Fruit fly (Drosophila melanogaster) whole organism, embryonic: ENCODE measurements around the gene 5-HT2B.
A peak's percentile ranks its signal among the peaks of the same experiment; 100 is the strongest.

ENCODE experiments used
- Adf1 ChIP-seq: fragments of 200-800 bp; sonication (Bioruptor generic); IDR thresholded peaks from 2 replicates; pipeline ENCODE4 v1.3.6; 2022; ENCODE audit warnings: missing biosample characterization, missing genetic modification characterization
- Aef1 ChIP-seq: fragments of 200-800 bp; sonication (Bioruptor generic); IDR thresholded peaks from 3 replicates; pipeline ENCODE4 v1.3.6; 2022; ENCODE audit warnings: missing biosample characterization, missing genetic modification characterization
- Blimp-1 ChIP-seq: fragments of 200-800 bp; sonication (Bioruptor generic); optimal IDR thresholded peaks from 3 replicates; lab custom pipeline; 2018; ENCODE audit warnings: missing biosample characterization, missing genetic modification characterization, mild to moderate bottlenecking, moderate library complexity, missing genetic modification reagents
- CG10209 ChIP-seq: fragments of 200-800 bp; sonication (Bioruptor generic); optimal IDR thresholded peaks from 3 replicates; lab custom pipeline; 2017; ENCODE audit warnings: missing biosample characterization, mild to moderate bottlenecking, missing genetic modification characterization, missing genetic modification reagents
- CG10543 ChIP-seq: fragments of 200-800 bp; sonication (Bioruptor generic); optimal IDR thresholded peaks from 3 replicates; lab custom pipeline; 2017; ENCODE audit warnings: missing biosample characterization, mild to moderate bottlenecking, missing genetic modification characterization, moderate library complexity
- CG13624 ChIP-seq: fragments of 200-800 bp; sonication (Bioruptor generic); optimal IDR thresholded peaks from 2 replicates; lab custom pipeline; 2016; ENCODE audit warnings: missing biosample characterization, missing genetic modification characterization
- CG15479 ChIP-seq: fragments of 200-800 bp; sonication (Bioruptor generic); optimal IDR thresholded peaks from 3 replicates; lab custom pipeline; 2019; ENCODE audit warnings: missing biosample characterization, mild to moderate bottlenecking, missing genetic modification characterization, moderate library complexity
- CG1647 ChIP-seq: fragments of 200-800 bp; sonication (Bioruptor generic); optimal IDR thresholded peaks from 3 replicates; lab custom pipeline; 2016; ENCODE audit warnings: missing biosample characterization, missing genetic modification characterization
- CG18476 ChIP-seq: fragments of 200-800 bp; sonication (Bioruptor generic); optimal IDR thresholded peaks from 2 replicates; lab custom pipeline; 2016; ENCODE audit warnings: missing biosample characterization, mild to moderate bottlenecking, missing genetic modification characterization
- CG31224 ChIP-seq: fragments of 200-800 bp; sonication (Bioruptor generic); IDR thresholded peaks from 2 replicates; pipeline ENCODE4 v1.3.6; 2022; ENCODE audit warnings: missing biosample characterization, missing genetic modification characterization
- CG31388 ChIP-seq: fragments of 200-800 bp; sonication (Bioruptor generic); optimal IDR thresholded peaks from 2 replicates; lab custom pipeline; 2016; ENCODE audit warnings: missing biosample characterization, missing genetic modification characterization
- CG4404 ChIP-seq: fragments of 200-800 bp; sonication (Bioruptor generic); IDR thresholded peaks from 2 replicates; pipeline ENCODE4 v1.3.6; 2022; ENCODE audit warnings: missing biosample characterization, missing genetic modification characterization
- CG9932 ChIP-seq: fragments of 200-800 bp; sonication (Bioruptor generic); IDR thresholded peaks from 2 replicates; pipeline ENCODE4 v1.3.6; 2022; ENCODE audit warnings: missing biosample characterization, missing genetic modification characterization
- Chrac-16 ChIP-seq: fragments of 200-800 bp; sonication (Bioruptor generic); optimal IDR thresholded peaks from 3 replicates; lab custom pipeline; 2016; ENCODE audit warnings: missing biosample characterization, missing genetic modification characterization
- D19B ChIP-seq: fragments of 200-800 bp; sonication (Bioruptor generic); optimal IDR thresholded peaks from 2 replicates; lab custom pipeline; 2017; ENCODE audit warnings: missing biosample characterization, mild to moderate bottlenecking, missing genetic modification characterization
- Dad ChIP-seq: fragments of 200-800 bp; sonication (Bioruptor generic); optimal IDR thresholded peaks from 3 replicates; lab custom pipeline; 2016; ENCODE audit warnings: missing biosample characterization, missing genetic modification characterization
- Doc2 ChIP-seq: fragments of 200-800 bp; sonication (Bioruptor generic); IDR thresholded peaks from 2 replicates; pipeline ENCODE4 v1.3.6; 2022; ENCODE audit warnings: missing biosample characterization, missing genetic modification characterization
- Hey ChIP-seq: fragments of 200-800 bp; sonication (Bioruptor generic); optimal IDR thresholded peaks from 3 replicates; lab custom pipeline; 2018; ENCODE audit warnings: missing biosample characterization, mild to moderate bottlenecking, missing genetic modification characterization
- Hr51 ChIP-seq, 2 experiments: fragments of 200-800 bp; sonication (Bioruptor generic); optimal IDR thresholded peaks; 2 replicates in 1 of 2; 3 replicates in 1 of 2; lab custom pipeline; 2016 to 2018; ENCODE audit warnings: missing biosample characterization in 2 of 2, missing genetic modification characterization in 2 of 2, mild to moderate bottlenecking in 1 of 2, moderate library complexity in 1 of 2
- Lhr ChIP-seq: fragments of 200-800 bp; sonication (Bioruptor generic); optimal IDR thresholded peaks from 3 replicates; lab custom pipeline; 2017; ENCODE audit warnings: mild to moderate bottlenecking, missing biosample characterization, missing genetic modification reagents, missing genetic modification characterization
- Meics ChIP-seq: fragments of 200-800 bp; sonication (Bioruptor generic); optimal IDR thresholded peaks from 2 replicates; lab custom pipeline; 2017; ENCODE audit warnings: missing biosample characterization, mild to moderate bottlenecking, missing genetic modification characterization
- NFAT ChIP-seq: fragments of 200-800 bp; sonication (Bioruptor generic); IDR thresholded peaks from 2 replicates; pipeline ENCODE4 v1.3.6; 2022; ENCODE audit warnings: missing biosample characterization, missing genetic modification characterization
- NK7.1 ChIP-seq: fragments of 200-800 bp; sonication (Bioruptor generic); optimal IDR thresholded peaks from 3 replicates; lab custom pipeline; 2016; ENCODE audit warnings: missing biosample characterization, missing genetic modification characterization
- Nf-YC ChIP-seq: fragments of 200-800 bp; optimal IDR thresholded peaks from 3 replicates; lab custom pipeline; 2019; ENCODE audit warnings: missing biosample characterization, mild to moderate bottlenecking, missing genetic modification characterization, moderate library complexity
- NfI ChIP-seq: fragments of 200-800 bp; sonication (Bioruptor generic); optimal IDR thresholded peaks from 3 replicates; lab custom pipeline; 2018; ENCODE audit warnings: missing biosample characterization, mild to moderate bottlenecking, missing genetic modification characterization, moderate library complexity
- Pdp1 ChIP-seq, 2 experiments: fragments of 200-800 bp; sonication (Bioruptor generic); optimal IDR thresholded peaks; 3 replicates each; lab custom pipeline; 2016; ENCODE audit warnings: missing biosample characterization in 2 of 2, missing genetic modification characterization in 2 of 2, mild to moderate bottlenecking in 1 of 2, moderate library complexity in 1 of 2
- Ravus ChIP-seq: fragments of 200-800 bp; sonication (Bioruptor generic); IDR thresholded peaks from 2 replicates; pipeline ENCODE4 v1.3.6; 2022; ENCODE audit warnings: missing biosample characterization, missing genetic modification characterization
- Sry-δ ChIP-seq: fragments of 200-800 bp; sonication (Bioruptor generic); optimal IDR thresholded peaks from 2 replicates; lab custom pipeline; 2016; ENCODE audit warnings: missing biosample characterization, missing genetic modification characterization
- ab ChIP-seq: fragments of 200-800 bp; sonication (Bioruptor generic); optimal IDR thresholded peaks from 2 replicates; lab custom pipeline; 2016; ENCODE audit warnings: missing biosample characterization, missing genetic modification characterization
- ato ChIP-seq: fragments of 200-800 bp; sonication (Bioruptor generic); IDR thresholded peaks from 2 replicates; pipeline ENCODE4 v1.3.6; 2022; ENCODE audit warnings: missing biosample characterization, missing genetic modification characterization; ENCODE audit not compliant: partially characterized antibody
- az2 ChIP-seq: fragments of 200-800 bp; sonication (Bioruptor generic); optimal IDR thresholded peaks from 3 replicates; lab custom pipeline; 2016; ENCODE audit warnings: missing biosample characterization, missing genetic modification characterization
- bab2 ChIP-seq: fragments of 200-800 bp; sonication (Bioruptor generic); optimal IDR thresholded peaks from 2 replicates; lab custom pipeline; 2016; ENCODE audit warnings: missing biosample characterization, missing genetic modification characterization
- cato ChIP-seq: fragments of 200-800 bp; sonication (Bioruptor generic); optimal IDR thresholded peaks from 2 replicates; lab custom pipeline; 2016; ENCODE audit warnings: missing biosample characterization, missing genetic modification characterization, borderline replicate concordance
- chinmo ChIP-seq: fragments of 200-800 bp; sonication (Bioruptor generic); IDR thresholded peaks from 4 replicates; pipeline ENCODE4 v1.3.6; 2022; ENCODE audit warnings: missing biosample characterization, missing genetic modification characterization; ENCODE audit not compliant: partially characterized antibody
- crp ChIP-seq, 2 experiments: fragments of 200-800 bp; sonication (Bioruptor generic); optimal IDR thresholded peaks; 2 replicates in 1 of 2; 3 replicates in 1 of 2; lab custom pipeline; 2017; ENCODE audit warnings: missing biosample characterization in 2 of 2, missing genetic modification characterization in 2 of 2, mild to moderate bottlenecking in 1 of 2, moderate library complexity in 1 of 2
- cwo ChIP-seq: fragments of 200-800 bp; sonication (Bioruptor generic); optimal IDR thresholded peaks from 3 replicates; lab custom pipeline; 2017; ENCODE audit warnings: missing biosample characterization, missing genetic modification characterization, mild to moderate bottlenecking, moderate library complexity, missing genetic modification reagents
- fd96Cb ChIP-seq: fragments of 200-800 bp; sonication (Bioruptor generic); optimal IDR thresholded peaks from 2 replicates; lab custom pipeline; 2018; ENCODE audit warnings: missing biosample characterization, mild to moderate bottlenecking, missing genetic modification characterization, moderate library complexity
- fu2 ChIP-seq: fragments of 200-800 bp; sonication (Bioruptor generic); optimal IDR thresholded peaks from 2 replicates; lab custom pipeline; 2016; ENCODE audit warnings: missing biosample characterization, missing genetic modification characterization
- gro ChIP-seq: fragments of 200-800 bp; sonication (Bioruptor generic); optimal IDR thresholded peaks from 2 replicates; lab custom pipeline; 2016; ENCODE audit warnings: missing biosample characterization, missing genetic modification characterization
- gsb-n ChIP-seq: fragments of 200-800 bp; sonication (Bioruptor generic); optimal IDR thresholded peaks from 3 replicates; lab custom pipeline; 2018; ENCODE audit warnings: missing biosample characterization, mild to moderate bottlenecking, missing genetic modification characterization
- hth ChIP-seq: fragments of >200 bp; optimal IDR thresholded peaks from 2 replicates; lab custom pipeline; 2017; ENCODE audit warnings: inconsistent platforms
- jumu ChIP-seq: fragments of 200-800 bp; sonication (Bioruptor generic); optimal IDR thresholded peaks from 3 replicates; lab custom pipeline; 2016; ENCODE audit warnings: missing biosample characterization, missing genetic modification characterization
- kay ChIP-seq: fragments of 200-800 bp; sonication (Bioruptor generic); optimal IDR thresholded peaks from 2 replicates; lab custom pipeline; 2016; ENCODE audit warnings: missing biosample characterization, missing genetic modification characterization
- nerfin-2 ChIP-seq: fragments of 200-800 bp; sonication (Bioruptor generic); IDR thresholded peaks from 2 replicates; pipeline ENCODE4 v1.3.6; 2022; ENCODE audit warnings: missing biosample characterization, missing genetic modification characterization; ENCODE audit not compliant: partially characterized antibody
- peb ChIP-seq: fragments of 200-800 bp; sonication (Bioruptor generic); IDR thresholded peaks from 2 replicates; pipeline ENCODE4 v1.3.6; 2022; ENCODE audit warnings: missing biosample characterization, missing genetic modification characterization
- ro ChIP-seq: fragments of 200-800 bp; sonication (Bioruptor generic); IDR thresholded peaks from 2 replicates; pipeline ENCODE4 v1.3.6; 2022; ENCODE audit warnings: missing biosample characterization, missing genetic modification characterization
- tgo ChIP-seq: fragments of 200-800 bp; sonication (Bioruptor generic); IDR thresholded peaks from 3 replicates; pipeline ENCODE4 v1.3.6; 2022; ENCODE audit warnings: missing biosample characterization, missing genetic modification characterization
- tna ChIP-seq: fragments of 200-800 bp; sonication (Bioruptor generic); IDR thresholded peaks from 2 replicates; pipeline ENCODE4 v1.3.6; 2022; ENCODE audit warnings: missing biosample characterization, missing genetic modification characterization; ENCODE audit not compliant: partially characterized antibody
- unpg ChIP-seq: fragments of 200-800 bp; sonication (Bioruptor generic); optimal IDR thresholded peaks from 3 replicates; lab custom pipeline; 2018; ENCODE audit warnings: missing biosample characterization, mild to moderate bottlenecking, missing genetic modification characterization, moderate library complexity

The 5-HT2B gene

DNA sequence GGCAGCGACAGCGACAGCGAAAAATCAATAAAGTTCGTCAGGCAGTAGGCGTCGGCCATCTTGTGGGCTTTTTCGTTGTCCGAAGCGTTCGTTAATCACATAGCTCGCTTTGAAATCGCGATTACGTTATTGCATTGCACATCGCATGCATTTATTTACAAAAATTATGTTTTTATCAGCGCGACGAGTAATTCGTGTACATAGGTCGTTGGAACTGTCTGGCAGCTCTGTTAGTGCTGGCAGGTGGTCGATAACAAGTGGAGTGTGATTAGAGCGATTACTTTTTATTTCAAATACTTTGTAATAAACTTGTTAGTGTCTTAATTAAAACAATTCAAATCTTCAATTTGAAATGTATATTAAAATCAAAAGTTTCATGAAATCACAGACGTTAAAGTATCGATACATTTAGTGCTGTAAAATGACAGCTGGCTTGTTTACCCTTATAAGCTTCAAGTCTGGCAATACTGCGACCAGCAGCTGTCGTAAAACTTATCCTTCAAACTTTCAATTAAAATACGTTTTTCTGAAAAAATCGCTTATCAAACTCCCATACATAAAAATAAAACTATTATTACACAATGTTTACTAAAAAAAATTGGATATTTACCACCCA is 85.8 kb downstream of the 5-HT2B start, which contains the start of gene CG8032 (continued):
- TF ChIP-seq Meics (GFP tag; lab: Kevin White, UChicago), result peak; percentile 12
- peak; percentile 15 to 47 for TF ChIP-seq Pdp1 (GFP tag; optimal IDR thresholded peaks at IDR 0.05; lab: Kevin White, UChicago)
- TF ChIP-seq az2 (GFP tag; lab: Kevin White, UChicago), result peak; percentile 35
- TF ChIP-seq CG1647 (GFP tag; lab: Kevin White, UChicago), result peak; percentile 2
- peak; percentile 5 for TF ChIP-seq CG10209 (GFP tag; lab: Kevin White, UChicago)
- 0 out of 2 replicates have a peak, but pooled peaks have one; percentile 17 for TF ChIP-seq peb (GFP tag; lab: Robert Waterston, UW)
- TF ChIP-seq gro (GFP tag; lab: Kevin White, UChicago), result peak; percentile 42
- TF ChIP-seq Dad (GFP tag; lab: Kevin White, UChicago), result peak; percentile 0
- peak; percentile 34 for TF ChIP-seq unpg (GFP tag; lab: Kevin White, UChicago)
- TF ChIP-seq cato, result no peak
- no peak for TF ChIP-seq NFAT (GFP tag; lab: Robert Waterston, UW)
- no peak for TF ChIP-seq ro
- no peak for TF ChIP-seq Aef1 (GFP tag; lab: Robert Waterston, UW)
- no peak for TF ChIP-seq CG31224 (GFP tag; lab: Robert Waterston, UW)
- TF ChIP-seq jumu, result peak; percentile 44
- TF ChIP-seq Chrac-16 (GFP tag; lab: Kevin White, UChicago), result peak; percentile 22
- no peak for TF ChIP-seq Hey (tag; lab: Kevin White, UChicago)
- no peak for TF ChIP-seq CG4404 (GFP tag; lab: Robert Waterston, UW)
- TF ChIP-seq Hr51 (GFP tag; optimal IDR thresholded peaks at IDR 0.05; lab: Kevin White, UChicago), result peak in 1 of 2 experiments; percentile 35
- TF ChIP-seq CG18476 (GFP tag; lab: Kevin White, UChicago), result peak; percentile 36
- no peak for TF ChIP-seq ab (GFP tag; lab: Kevin White, UChicago)
- TF ChIP-seq CG13624, result peak; percentile 57
- no peak for TF ChIP-seq fd96Cb
- no peak for TF ChIP-seq cwo (GFP tag; lab: Kevin White, UChicago)
- 0 out of 4 replicates have a peak, but pooled peaks have one; percentile 61 for TF ChIP-seq chinmo (GFP tag; lab: Robert Waterston, UW)
- TF ChIP-seq crp (GFP tag; optimal IDR thresholded peaks at IDR 0.05; lab: Kevin White, UChicago), result peak; percentile 75 to 95
- no peak; the same call in 2 of the 3 replicates for TF ChIP-seq tgo (GFP tag; lab: Robert Waterston, UW)
- TF ChIP-seq Ravus, result no peak
- TF ChIP-seq tna (GFP tag; lab: Robert Waterston, UW), result no peak; the same call in 1 of the 2 replicates
- no peak for TF ChIP-seq Doc2 (GFP tag; lab: Robert Waterston, UW)
- TF ChIP-seq Blimp-1 (GFP tag; lab: Kevin White, UChicago), result peak; percentile 29
- TF ChIP-seq Nf-YC, result peak; percentile 50
- TF ChIP-seq D19B, result no peak
- TF ChIP-seq hth (lab: Kevin White, UChicago), result no peak
- TF ChIP-seq bab2 (GFP tag; lab: Kevin White, UChicago), result peak; percentile 68
- no peak for TF ChIP-seq nerfin-2 (GFP tag; lab: Robert Waterston, UW)
- peak; percentile 70 for TF ChIP-seq CG10543 (GFP tag; lab: Kevin White, UChicago)
- TF ChIP-seq CG31388 (GFP tag; lab: Kevin White, UChicago), result no peak
- TF ChIP-seq CG9932 (GFP tag; lab: Robert Waterston, UW), result peak; percentile 72
- TF ChIP-seq Sry-δ (GFP tag; lab: Kevin White, UChicago), result peak; percentile 94
- TF ChIP-seq CG15479 (GFP tag; lab: Kevin White, UChicago), result no peak
- peak; percentile 73 for TF ChIP-seq Lhr (GFP tag; lab: Kevin White, UChicago)
- TF ChIP-seq gsb-n, result peak; percentile 23
- peak; percentile 40 for TF ChIP-seq fu2 (GFP tag; lab: Kevin White, UChicago)
- no peak for TF ChIP-seq ato (GFP tag; lab: Robert Waterston, UW)
- no peak for TF ChIP-seq NK7.1 (GFP tag; lab: Kevin White, UChicago)
- TF ChIP-seq kay, result peak; percentile 52
- TF ChIP-seq NfI (GFP tag; lab: Kevin White, UChicago), result peak; percentile 50
- peak; percentile 53 for TF ChIP-seq Adf1 (GFP tag; lab: Robert Waterston, UW)
